Worm (Caenorhabditis elegans) whole organism, young adult: ENCODE data around the gene Y39B6A.7.

Source experiments
- F49E8.2 ChIP-seq: sonication (generic microtip); optimal IDR thresholded peaks from 3 replicates; lab custom pipeline; 2017; ENCODE audit warnings: missing genetic modification characterization, mild to moderate bottlenecking, missing compliant biosample characterization, antibody characterized with exemption, moderate library complexity; ENCODE audit not compliant: insufficient read depth
- ama-1 ChIP-seq, 3 experiments: fragments of 150-350 bp in 1 of 3; sonication (generic microtip) in 2 of 3; optimal IDR thresholded peaks; 2 replicates each; lab custom pipeline; 2014 to 2018; ENCODE audit warnings: missing biosample characterization in 2 of 3, missing genetic modification characterization in 2 of 3, missing genetic modification reagents in 2 of 3
- ceh-100 ChIP-seq: fragments of 200-800 bp; sonication (Bioruptor generic); IDR thresholded peaks from 2 replicates; pipeline ENCODE4 v1.3.6; 2022; ENCODE audit warnings: missing genetic modification reagents, missing genetic modification characterization, missing compliant biosample characterization
- egl-18 ChIP-seq: fragments of 200-800 bp; sonication (Bioruptor generic); IDR thresholded peaks from 2 replicates; pipeline ENCODE4 v1.3.6; 2022; ENCODE audit warnings: missing genetic modification reagents, missing genetic modification characterization, missing compliant biosample characterization
- lag-1 ChIP-seq: fragments of 200-800 bp; sonication (Bioruptor generic); IDR thresholded peaks from 2 replicates; pipeline ENCODE4 v1.3.6; 2022; ENCODE audit warnings: missing genetic modification reagents, missing genetic modification characterization, missing compliant biosample characterization
- pha-4 ChIP-seq: fragments of 150-350 bp; sonication (generic microtip); optimal IDR thresholded peaks from 2 replicates; lab custom pipeline; 2014; ENCODE audit warnings: missing biosample characterization, missing genetic modification reagents, missing genetic modification characterization
- snpc-4 ChIP-seq, 5 experiments: fragments of 150-350 bp in 1 of 5; sonication (generic microtip) in 4 of 5; optimal IDR thresholded peaks; 2 replicates each; lab custom pipeline; 2014 to 2018; ENCODE audit warnings: missing genetic modification characterization in 5 of 5, missing biosample characterization in 3 of 5, antibody characterized with exemption in 2 of 5, mild to moderate bottlenecking in 2 of 5, missing compliant biosample characterization in 2 of 5, missing genotype in 2 of 5, moderate library complexity in 2 of 5, missing genetic modification reagents in 1 of 5
- unc-62 ChIP-seq: fragments of 150-350 bp; optimal IDR thresholded peaks from 2 replicates; lab custom pipeline; 2014; ENCODE audit warnings: missing biosample characterization, missing genetic modification reagents, missing genetic modification characterization
- ztf-3 ChIP-seq: fragments of 200-800 bp; sonication (Bioruptor generic); optimal IDR thresholded peaks from 2 replicates; lab custom pipeline; 2018; ENCODE audit warnings: mild to moderate bottlenecking, missing genetic modification characterization, missing compliant biosample characterization

DNA sequence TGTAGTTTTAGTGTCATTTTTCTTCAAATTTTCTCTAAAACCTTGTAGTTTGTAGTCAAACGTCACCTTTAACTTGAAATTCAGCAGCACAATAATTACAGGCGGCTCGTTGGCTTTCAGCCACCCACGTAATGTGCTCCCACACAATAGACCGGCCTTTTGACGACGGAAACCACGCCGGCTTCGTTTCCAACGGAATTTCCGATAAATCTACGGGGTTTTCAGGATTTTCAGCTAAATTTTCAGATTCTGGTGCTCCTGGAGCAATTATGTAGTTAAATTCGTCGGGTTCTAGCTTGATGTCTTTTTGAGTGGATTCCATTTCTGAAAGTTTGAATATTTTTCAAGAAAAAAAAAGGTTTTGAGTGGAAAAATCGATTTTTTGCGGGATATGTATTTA, 24.4 kb downstream of the Y39B6A.7 start, which contains the start of gene bed-1:
- TF ChIP-seq snpc-4 (GFP tag; optimal IDR thresholded peaks at IDR 0.05; lab: Kevin White, UChicago): no peak
- TF ChIP-seq snpc-4 (tag; optimal IDR thresholded peaks at IDR 0.05; lab: Kevin White, UChicago): no peak
- no peak for TF ChIP-seq ama-1 (optimal IDR thresholded peaks at IDR 0.05; lab: Kevin White, UChicago)
- TF ChIP-seq ama-1 (GFP tag; optimal IDR thresholded peaks at IDR 0.05; lab: Kevin White, UChicago): no peak
- no peak for TF ChIP-seq ztf-3
- TF ChIP-seq lag-1: no peak
- no peak for TF ChIP-seq pha-4 (tag; lab: Kevin White, UChicago)
- TF ChIP-seq F49E8.2 (tag; lab: Kevin White, UChicago): no peak
- TF ChIP-seq egl-18 (GFP tag; lab: Robert Waterston, UW): no peak
- no peak for TF ChIP-seq ceh-100
- no peak for TF ChIP-seq unc-62 (GFP tag; lab: Kevin White, UChicago)
